ENCODE assay signal across 1 fruit fly cellular context in the genomic region with DNA sequence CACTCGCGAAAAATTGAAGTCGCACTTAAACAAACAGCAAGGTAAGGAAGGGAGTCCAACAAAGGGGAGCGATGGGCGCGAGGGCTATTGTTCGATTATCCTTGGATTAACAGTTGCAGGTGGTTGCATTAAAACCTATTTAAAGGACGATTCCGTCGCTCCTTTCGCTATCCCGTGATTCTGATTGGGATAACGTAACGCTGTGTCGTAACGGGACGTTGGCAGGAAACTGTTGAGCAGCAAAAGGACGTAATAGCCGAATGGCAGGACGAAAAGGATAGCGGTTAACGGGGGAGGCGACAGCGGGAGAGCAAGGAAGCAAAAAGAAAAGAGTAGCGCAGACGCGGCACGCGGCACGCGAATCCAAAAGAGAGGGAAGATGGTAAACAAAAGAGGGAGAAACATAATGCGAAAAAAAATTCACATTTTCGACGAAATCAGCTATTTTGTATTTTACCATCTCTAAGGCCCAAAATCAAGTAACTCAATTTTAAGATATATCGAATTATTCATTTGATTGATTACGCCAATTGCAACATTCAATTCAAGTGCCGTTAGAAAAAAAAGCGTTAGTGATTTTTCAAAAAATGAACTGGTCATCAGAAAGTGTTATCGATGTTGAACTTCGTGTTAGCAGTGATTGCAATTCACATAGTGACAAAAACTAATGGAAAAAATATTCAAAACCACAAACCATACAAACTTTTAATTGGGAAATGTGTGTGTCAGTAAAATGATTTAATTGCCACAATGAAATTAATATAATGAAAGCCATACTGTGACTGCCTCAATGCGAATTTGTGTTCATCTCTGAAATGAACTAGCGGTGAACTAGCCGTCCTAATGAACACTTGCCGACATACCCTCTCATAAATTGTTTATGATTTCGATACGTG.
TF ChIP-seq lines count a peak whose summit lies in the region.

A gene (minus strand): TSS at position 204 of the 896 bp plus-strand sequence.
A gene (plus strand): TSS at position 847 of the 896 bp plus-strand sequence.

TF ChIP-seq in whole organism, embryonic, 481 proteins besides CTCF, POLR2A, EP300 and RAD21 (continued from another document):
- peak; percentile 58 for TF ChIP-seq PHDP (tag; optimal IDR thresholded peaks at IDR 0.05; lab: Kevin White, UChicago)
- TF ChIP-seq tup (GFP tag; optimal IDR thresholded peaks at IDR 0.05; lab: Kevin White, UChicago), result peak; percentile 53
- peak; percentile 85 for TF ChIP-seq Sry-δ (GFP tag; optimal IDR thresholded peaks at IDR 0.05; lab: Kevin White, UChicago)
- 0 out of 3 replicates have a peak, but pooled peaks have one; percentile 64 for TF ChIP-seq CG3726 (GFP tag; IDR thresholded peaks at IDR 0.05; lab: Robert Waterston, UW)
- peak; percentile 74 for TF ChIP-seq CHES-1-like (GFP tag; optimal IDR thresholded peaks at IDR 0.05; lab: Kevin White, UChicago)
- TF ChIP-seq sob (GFP tag; IDR thresholded peaks at IDR 0.05; lab: Robert Waterston, UW), result peak; percentile 89
- TF ChIP-seq NfI (GFP tag; optimal IDR thresholded peaks at IDR 0.05; lab: Kevin White, UChicago), result peak; percentile 65
- TF ChIP-seq Meics (GFP tag; optimal IDR thresholded peaks at IDR 0.05; lab: Kevin White, UChicago), result peak; percentile 51
- no peak for TF ChIP-seq Neu2 (GFP tag; optimal IDR thresholded peaks at IDR 0.05; lab: Kevin White, UChicago; ENCODE audit: borderline replicate concordance)
- TF ChIP-seq kah (GFP tag; optimal IDR thresholded peaks at IDR 0.05; lab: Kevin White, UChicago), result no peak
- peak; percentile 97 for TF ChIP-seq Med (GFP tag; lab: Kevin White, UChicago)
- peak; percentile 55 for TF ChIP-seq Atf3 (GFP tag; optimal IDR thresholded peaks at IDR 0.05; lab: Kevin White, UChicago)
- peak; percentile 45 for TF ChIP-seq CG18011 (GFP tag; optimal IDR thresholded peaks at IDR 0.05; lab: Kevin White, UChicago)
- peak; percentile 84 for TF ChIP-seq sisA (GFP tag; IDR thresholded peaks at IDR 0.05; lab: Robert Waterston, UW)
- TF ChIP-seq ssp (GFP tag; IDR thresholded peaks at IDR 0.05; lab: Robert Waterston, UW), result peak; percentile 78
- TF ChIP-seq Adf1 (GFP tag; IDR thresholded peaks at IDR 0.05; lab: Robert Waterston, UW), result 0 out of 2 replicates have a peak, but pooled peaks have one; percentile 36
- TF ChIP-seq unc-4 (GFP tag; IDR thresholded peaks at IDR 0.05; lab: Robert Waterston, UW; ENCODE audit: partially characterized antibody), result peak; percentile 64
- TF ChIP-seq ac (GFP tag; optimal IDR thresholded peaks at IDR 0.05; lab: Kevin White, UChicago), result no peak
- TF ChIP-seq CG33557 (GFP tag; optimal IDR thresholded peaks at IDR 0.05; lab: Kevin White, UChicago), result peak; percentile 17
- no peak for TF ChIP-seq CG31365 (tag; optimal IDR thresholded peaks at IDR 0.05; lab: Kevin White, UChicago)
- peak; percentile 26 for TF ChIP-seq crc (GFP tag; optimal IDR thresholded peaks at IDR 0.05; lab: Kevin White, UChicago)
- peak; percentile 92 for TF ChIP-seq CG6272 (GFP tag; IDR thresholded peaks at IDR 0.05; lab: Robert Waterston, UW)
- TF ChIP-seq Doc3 (GFP tag; IDR thresholded peaks at IDR 0.05; lab: Robert Waterston, UW; ENCODE audit: partially characterized antibody), result peak; percentile 60; the same call in 2 of the 3 replicates
- peak; percentile 85 for TF ChIP-seq Antp (GFP tag; optimal IDR thresholded peaks at IDR 0.05; lab: Kevin White, UChicago)
- TF ChIP-seq seq (GFP tag; IDR thresholded peaks at IDR 0.05; lab: Robert Waterston, UW), result peak; percentile 70
- no peak for TF ChIP-seq pros (GFP tag; optimal IDR thresholded peaks at IDR 0.05; lab: Kevin White, UChicago)
- peak; percentile 91 for TF ChIP-seq CG9932 (GFP tag; IDR thresholded peaks at IDR 0.05; lab: Robert Waterston, UW)
- peak; percentile 80 for TF ChIP-seq CG8944 (GFP tag; optimal IDR thresholded peaks at IDR 0.05; lab: Kevin White, UChicago)
- TF ChIP-seq CG7987 (GFP tag; optimal IDR thresholded peaks at IDR 0.05; lab: Kevin White, UChicago), result peak; percentile 14
- TF ChIP-seq bsh (GFP tag; optimal IDR thresholded peaks at IDR 0.05; lab: Kevin White, UChicago), result peak in 1 of 2 experiments; percentile 72
- peak; percentile 58 for TF ChIP-seq CG3281 (GFP tag; optimal IDR thresholded peaks at IDR 0.05; lab: Kevin White, UChicago)
- no peak for TF ChIP-seq cg (GFP tag; optimal IDR thresholded peaks at IDR 0.05; lab: Kevin White, UChicago)
- TF ChIP-seq D19A (tag; optimal IDR thresholded peaks at IDR 0.05; lab: Kevin White, UChicago), result peak; percentile 66
- TF ChIP-seq Eip74EF (GFP tag; optimal IDR thresholded peaks at IDR 0.05; lab: Kevin White, UChicago), result no peak
- peak; percentile 15 for TF ChIP-seq D (optimal IDR thresholded peaks at IDR 0.05; lab: Kevin White, UChicago)
- TF ChIP-seq D (GFP tag; optimal IDR thresholded peaks at IDR 0.05; lab: Kevin White, UChicago), result peak; percentile 32
- TF ChIP-seq CG13296 (GFP tag; optimal IDR thresholded peaks at IDR 0.05; lab: Kevin White, UChicago), result peak; percentile 46
- TF ChIP-seq schlank (tag; optimal IDR thresholded peaks at IDR 0.05; lab: Kevin White, UChicago), result peak; percentile 42
